Worm (Caenorhabditis elegans) whole organism, L1 larva: ENCODE data around the gene C06B3.1.

Source experiments
- F16B12.6 ChIP-seq: fragments of 150-350 bp; optimal IDR thresholded peaks from 2 replicates; lab custom pipeline; 2014; ENCODE audit warnings: missing biosample characterization, missing genetic modification characterization
- blmp-1 ChIP-seq: fragments of 150-350 bp; optimal IDR thresholded peaks from 2 replicates; lab custom pipeline; 2014; ENCODE audit warnings: missing biosample characterization, missing genetic modification characterization
- ceh-8 ChIP-seq: fragments of 200-800 bp; sonication (Bioruptor generic); optimal IDR thresholded peaks from 2 replicates; lab custom pipeline; 2018; ENCODE audit warnings: mild to moderate bottlenecking, missing genetic modification characterization, moderate library complexity, missing compliant biosample characterization
- ceh-82 ChIP-seq, 3 experiments: fragments of 150-350 bp in 1 of 3; sonication (generic microtip) in 2 of 3; optimal IDR thresholded peaks; 2 replicates each; lab custom pipeline; 2014 to 2017; ENCODE audit warnings: missing biosample characterization in 3 of 3, missing genetic modification characterization in 3 of 3
- ceh-88 ChIP-seq: fragments of 200-800 bp; sonication (Bioruptor generic); IDR thresholded peaks from 2 replicates; pipeline ENCODE4 v1.3.6; 2022; ENCODE audit warnings: missing genetic modification characterization, missing compliant biosample characterization
- ces-1 ChIP-seq: fragments of 150-350 bp; optimal IDR thresholded peaks from 2 replicates; lab custom pipeline; 2014; ENCODE audit warnings: missing biosample characterization, missing genetic modification reagents, missing genetic modification characterization
- dpl-1 ChIP-seq, 3 experiments: fragments of 150-350 bp in 2 of 3; sonication (generic microtip) in 1 of 3; optimal IDR thresholded peaks; 2 replicates each; lab custom pipeline; 2014 to 2017; ENCODE audit warnings: missing biosample characterization in 3 of 3, missing genetic modification characterization in 3 of 3, missing genetic modification reagents in 3 of 3
- efl-3 ChIP-seq: fragments of 200-800 bp; sonication (Bioruptor generic); optimal IDR thresholded peaks from 2 replicates; lab custom pipeline; 2018; ENCODE audit warnings: mild to moderate bottlenecking, missing genetic modification characterization, missing compliant biosample characterization
- egl-13 ChIP-seq: sonication (generic microtip); optimal IDR thresholded peaks from 2 replicates; lab custom pipeline; 2016; ENCODE audit warnings: missing genotype, missing genetic modification reagents, missing genetic modification characterization, missing compliant biosample characterization
- egl-27 ChIP-seq, 2 experiments: fragments of 150-350 bp in 1 of 2; sonication (generic microtip); optimal IDR thresholded peaks; 3 replicates each; lab custom pipeline; 2017 to 2018; ENCODE audit warnings: missing biosample characterization in 2 of 2, missing genetic modification characterization in 2 of 2, missing genetic modification reagents in 2 of 2
- elt-2 ChIP-seq: sonication (generic microtip); optimal IDR thresholded peaks from 2 replicates; lab custom pipeline; 2016; ENCODE audit warnings: missing genetic modification characterization, mild to moderate bottlenecking, inconsistent platforms, missing compliant biosample characterization, missing genetic modification reagents
- elt-3 ChIP-seq, 6 experiments: fragments of 150-350 bp in 1 of 6; sonication (generic microtip); optimal IDR thresholded peaks; 2 replicates each; lab custom pipeline; 2017 to 2018; ENCODE audit warnings: missing biosample characterization in 6 of 6, missing genetic modification characterization in 6 of 6, inconsistent platforms in 1 of 6
- ets-5 ChIP-seq: fragments of 200-800 bp; sonication (Bioruptor generic); IDR thresholded peaks from 2 replicates; pipeline ENCODE4 v1.3.6; 2022; ENCODE audit warnings: missing genetic modification characterization, missing compliant biosample characterization
- fkh-4 ChIP-seq: sonication (generic microtip); optimal IDR thresholded peaks from 2 replicates; lab custom pipeline; 2016; ENCODE audit warnings: missing compliant biosample characterization, missing genetic modification characterization, borderline replicate concordance
- hlh-17 ChIP-seq: fragments of 200-800 bp; sonication (Bioruptor generic); optimal IDR thresholded peaks from 2 replicates; lab custom pipeline; 2018; ENCODE audit warnings: missing genetic modification characterization, mild to moderate bottlenecking, missing compliant biosample characterization, moderate library complexity, borderline replicate concordance
- hpl-2 ChIP-seq: fragments of 150-350 bp; optimal IDR thresholded peaks from 2 replicates; lab custom pipeline; 2014; ENCODE audit warnings: missing biosample characterization, missing genetic modification reagents, missing genetic modification characterization
- jun-1 ChIP-seq: fragments of 150-350 bp; optimal IDR thresholded peaks from 2 replicates; lab custom pipeline; 2014; ENCODE audit warnings: missing biosample characterization, missing genetic modification reagents, missing genetic modification characterization
- lin-14 ChIP-seq: fragments of 200-800 bp; sonication (Bioruptor generic); optimal IDR thresholded peaks from 2 replicates; lab custom pipeline; 2018; ENCODE audit warnings: mild to moderate bottlenecking, missing genetic modification characterization, moderate library complexity, missing compliant biosample characterization
- lin-35 ChIP-seq, 2 experiments: fragments of 150-350 bp; optimal IDR thresholded peaks; 2 replicates each; lab custom pipeline; 2014; ENCODE audit warnings: missing biosample characterization in 2 of 2, missing genetic modification characterization in 2 of 2, missing genetic modification reagents in 2 of 2
- lir-3 ChIP-seq: sonication (generic microtip); optimal IDR thresholded peaks from 2 replicates; lab custom pipeline; 2016; ENCODE audit warnings: mild to moderate bottlenecking, missing genetic modification characterization, moderate library complexity, missing compliant biosample characterization; ENCODE audit not compliant: poor library complexity
- mdl-1 ChIP-seq, 2 experiments: fragments of 150-350 bp; optimal IDR thresholded peaks; 2 replicates each; lab custom pipeline; 2014 to 2017; ENCODE audit warnings: missing biosample characterization in 2 of 2, missing genetic modification characterization in 2 of 2, inconsistent platforms in 1 of 2
- nhr-20 ChIP-seq: sonication (generic microtip); optimal IDR thresholded peaks from 2 replicates; lab custom pipeline; 2016; ENCODE audit warnings: mild to moderate bottlenecking, missing genetic modification characterization, missing compliant biosample characterization
- nhr-71 ChIP-seq: sonication (generic microtip); optimal IDR thresholded peaks from 2 replicates; lab custom pipeline; 2016; ENCODE audit warnings: mild to moderate bottlenecking, missing genetic modification characterization, moderate library complexity, missing compliant biosample characterization
- nhr-77 ChIP-seq: fragments of 150-350 bp; optimal IDR thresholded peaks from 2 replicates; lab custom pipeline; 2014; ENCODE audit warnings: missing biosample characterization, missing genetic modification characterization
- nhr-85 ChIP-seq: sonication (generic microtip); peaks from one replicate; lab custom pipeline; 2016; ENCODE audit warnings: missing genetic modification characterization, inconsistent platforms, missing compliant biosample characterization
- pag-3 ChIP-seq: sonication (generic microtip); optimal IDR thresholded peaks from 2 replicates; lab custom pipeline; 2017; ENCODE audit warnings: missing genetic modification characterization, mild to moderate bottlenecking, missing compliant biosample characterization, antibody characterized with exemption, borderline replicate concordance; ENCODE audit not compliant: insufficient read depth
- snu-23 ChIP-seq: sonication (generic microtip); optimal IDR thresholded peaks from 2 replicates; lab custom pipeline; 2016; ENCODE audit warnings: missing genetic modification characterization, missing compliant biosample characterization
- sup-37 ChIP-seq: fragments of 200-800 bp; sonication (Bioruptor generic); optimal IDR thresholded peaks from 2 replicates; lab custom pipeline; 2018; ENCODE audit warnings: mild to moderate bottlenecking, missing genetic modification characterization, missing compliant biosample characterization
- tbx-2 ChIP-seq: sonication (generic microtip); optimal IDR thresholded peaks from 2 replicates; lab custom pipeline; 2016; ENCODE audit warnings: missing genetic modification characterization, missing compliant biosample characterization
- tlp-1 ChIP-seq: fragments of 150-350 bp; optimal IDR thresholded peaks from 2 replicates; lab custom pipeline; 2014; ENCODE audit warnings: missing biosample characterization, missing genetic modification characterization
- unc-86 ChIP-seq: sonication (generic microtip); optimal IDR thresholded peaks from 2 replicates; lab custom pipeline; 2016; ENCODE audit warnings: missing genetic modification characterization, missing compliant biosample characterization
- unc-98 ChIP-seq: fragments of 200-800 bp; sonication (Bioruptor generic); IDR thresholded peaks from 2 replicates; pipeline ENCODE4 v1.3.6; 2022; ENCODE audit warnings: missing genetic modification characterization, missing compliant biosample characterization
- vab-15 ChIP-seq: sonication (generic microtip); optimal IDR thresholded peaks from 2 replicates; lab custom pipeline; 2017; ENCODE audit warnings: missing genotype, mild to moderate bottlenecking, missing genetic modification characterization, missing compliant biosample characterization
- zag-1 ChIP-seq: fragments of 150-350 bp; optimal IDR thresholded peaks from 2 replicates; lab custom pipeline; 2014; ENCODE audit warnings: missing biosample characterization, missing genetic modification characterization
- ztf-4 ChIP-seq: fragments of 150-350 bp; optimal IDR thresholded peaks from 2 replicates; lab custom pipeline; 2014; ENCODE audit warnings: missing biosample characterization, missing genetic modification characterization

The C06B3.1 gene

ce11 chrV:13873323-13873722 is 29.3 kb upstream of the C06B3.1 start:
- TF ChIP-seq nhr-85 (tag; lab: Kevin White, UChicago) (peak; percentile 1), elt-2 (no peak)

ce11 chrV:13876529-13876928 is 26.1 kb upstream of the C06B3.1 start, which contains the start of gene T22G5.1:
TSS of gene T22G5.1 (plus strand) at chrV:13876829.
- TF ChIP-seq ceh-8 (no peak), unc-86 (no peak), lin-14 (GFP tag; lab: Kevin White, UChicago) (no peak)

ce11 chrV:13878226-13878625 is 24.4 kb upstream of the C06B3.1 start:
- peak; percentile 76 for TF ChIP-seq elt-2
- peak; percentile 48 for TF ChIP-seq blmp-1 (tag; lab: Kevin White, UChicago)
- no peak for TF ChIP-seq ceh-88 (GFP tag; lab: Robert Waterston, UW)
- peak; percentile 48 for TF ChIP-seq nhr-20
- peak in 1 of 3 experiments; percentile 35 for TF ChIP-seq dpl-1 (GFP tag; optimal IDR thresholded peaks at IDR 0.05; lab: Kevin White, UChicago)
- no peak for TF ChIP-seq fkh-4 (tag; lab: Kevin White, UChicago)
- TF ChIP-seq vab-15 (tag; lab: Kevin White, UChicago), result no peak
- no peak for TF ChIP-seq nhr-77 (tag; lab: Kevin White, UChicago)
- TF ChIP-seq lin-35 (GFP tag; optimal IDR thresholded peaks at IDR 0.05; lab: Kevin White, UChicago), result peak in 1 of 2 experiments; percentile 20
- TF ChIP-seq snu-23 (GFP tag; lab: Kevin White, UChicago), result peak; percentile 7
- TF ChIP-seq mdl-1 (tag; optimal IDR thresholded peaks at IDR 0.05; lab: Kevin White, UChicago), result peak in 1 of 2 experiments; percentile 13
- TF ChIP-seq nhr-71 (tag; lab: Kevin White, UChicago), result peak; percentile 26
- no peak for TF ChIP-seq hlh-17 (GFP tag; lab: Kevin White, UChicago)
- peak; percentile 46 for TF ChIP-seq lin-14 (GFP tag; lab: Kevin White, UChicago)
- peak; percentile 42 for TF ChIP-seq pag-3 (tag; lab: Kevin White, UChicago)
- peak; percentile 28 for TF ChIP-seq nhr-85 (tag; lab: Kevin White, UChicago)
- peak in 3 of 6 experiments; percentile 24 to 59 (median 31) for TF ChIP-seq elt-3 (tag; optimal IDR thresholded peaks at IDR 0.05; lab: Kevin White, UChicago)
- TF ChIP-seq lir-3 (tag; lab: Kevin White, UChicago), result no peak
- TF ChIP-seq F16B12.6 (tag; lab: Kevin White, UChicago), result no peak

ce11 chrV:13879241-13879640 is 23.4 kb upstream of the C06B3.1 start, which contains the start of gene lbp-7:
TSS of gene lbp-7 (plus strand) at chrV:13879552.
- TF ChIP-seq ceh-8 (no peak), unc-98 (GFP tag; lab: Robert Waterston, UW) (no peak), ceh-82 (tag; optimal IDR thresholded peaks at IDR 0.05; lab: Kevin White, UChicago) (no peak), tbx-2 (no peak), egl-27 (tag; optimal IDR thresholded peaks at IDR 0.05; lab: Kevin White, UChicago) (no peak), F16B12.6 (tag; lab: Kevin White, UChicago) (no peak), dpl-1 (GFP tag; optimal IDR thresholded peaks at IDR 0.05; lab: Kevin White, UChicago) (no peak), nhr-20 (peak; percentile 5), tlp-1 (tag; lab: Kevin White, UChicago) (peak; percentile 8), egl-13 (no peak), ces-1 (GFP tag; lab: Kevin White, UChicago) (no peak), ets-5 (GFP tag; lab: Robert Waterston, UW) (no peak), nhr-71 (tag; lab: Kevin White, UChicago) (no peak), zag-1 (no peak), elt-2 (peak; percentile 86), sup-37 (GFP tag; lab: Kevin White, UChicago) (no peak), jun-1 (tag; lab: Kevin White, UChicago) (no peak), hpl-2 (no peak), ztf-4 (tag; lab: Kevin White, UChicago) (no peak), efl-3 (GFP tag; lab: Kevin White, UChicago) (no peak)
